Worm (Caenorhabditis elegans) whole organism, early embryonic: ENCODE data around the gene F59E12.3.
"Not testable (repeated sequence)": the region's sequence is repeated elsewhere in the genome, so short reads cannot be mapped to it uniquely, and the experiment has no call there.

Source experiments
- F13C5.2 ChIP-seq: sonication (generic microtip); optimal IDR thresholded peaks from 2 replicates; lab custom pipeline; 2017; ENCODE audit warnings: mild to moderate bottlenecking, missing genetic modification characterization, inconsistent platforms, missing compliant biosample characterization
- aly-1 ChIP-seq: sonication (generic microtip); optimal IDR thresholded peaks from 2 replicates; lab custom pipeline; 2016; ENCODE audit warnings: missing genetic modification characterization, missing compliant biosample characterization
- ama-1 ChIP-seq: fragments of 150-350 bp; optimal IDR thresholded peaks from 2 replicates; lab custom pipeline; 2014
- hmbx-1 ChIP-seq: sonication (generic microtip); optimal IDR thresholded peaks from 2 replicates; lab custom pipeline; 2016; ENCODE audit warnings: mild to moderate bottlenecking, missing genetic modification characterization, missing compliant biosample characterization
- hnd-1 ChIP-seq: sonication (generic microtip); optimal IDR thresholded peaks from 2 replicates; lab custom pipeline; 2016; ENCODE audit warnings: missing genetic modification characterization, missing compliant biosample characterization
- pes-1 ChIP-seq: fragments of 200-800 bp; sonication (Bioruptor generic); IDR thresholded peaks from 2 replicates; pipeline ENCODE4 v1.3.6; 2022; ENCODE audit warnings: missing genetic modification reagents, missing genetic modification characterization, missing compliant biosample characterization
- sea-1 ChIP-seq: fragments of 200-800 bp; sonication (Bioruptor generic); conservative IDR thresholded peaks from 2 replicates; pipeline ENCODE4 v1.3.6; 2022; ENCODE audit warnings: missing genetic modification characterization, missing compliant biosample characterization
- tbx-11 ChIP-seq: fragments of 200-800 bp; sonication (Bioruptor generic); IDR thresholded peaks from 2 replicates; pipeline ENCODE4 v1.3.6; 2022; ENCODE audit warnings: missing genetic modification characterization, missing compliant biosample characterization
- tbx-37 ChIP-seq: fragments of 200-800 bp; sonication (Bioruptor generic); conservative IDR thresholded peaks from 2 replicates; pipeline ENCODE4 v1.3.6; 2022; ENCODE audit warnings: missing genetic modification reagents, missing genetic modification characterization, missing compliant biosample characterization
- tra-4 ChIP-seq: sonication (generic microtip); optimal IDR thresholded peaks from 2 replicates; lab custom pipeline; 2017; ENCODE audit warnings: missing genetic modification characterization, missing compliant biosample characterization

DNA sequence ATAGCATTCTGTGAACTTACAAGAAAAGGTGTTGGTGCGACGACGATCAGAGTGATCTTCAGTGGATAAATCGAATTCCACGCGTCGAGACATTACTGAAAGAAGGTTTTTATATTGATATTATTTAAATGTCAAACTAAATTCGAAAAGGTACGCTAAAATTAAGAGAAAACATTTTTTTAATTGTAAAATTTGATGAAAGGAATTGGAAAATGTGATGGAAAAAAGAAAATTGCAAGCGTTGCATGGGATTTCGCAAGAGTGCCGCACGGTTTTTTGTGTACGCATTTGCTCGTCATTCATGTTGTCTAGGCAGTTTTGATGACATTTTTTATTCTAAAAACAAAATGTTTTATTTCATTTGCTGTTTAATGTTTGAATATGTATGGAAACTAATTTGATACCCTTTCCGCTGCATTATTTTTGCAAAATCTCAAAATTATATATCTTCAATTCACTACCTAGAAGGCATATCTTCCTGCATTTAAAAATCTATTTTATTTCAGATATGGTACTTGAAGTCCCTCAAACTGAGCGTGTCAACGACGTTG is 7.2 kb upstream of the F59E12.3 start, which contains the start of the genes F59E12.6 and npl-4.1:
- not testable (repeated sequence) for TF ChIP-seq tbx-37 (GFP tag; lab: Robert Waterston, UW); tbx-11 (GFP tag; lab: Robert Waterston, UW); ama-1; hnd-1 (tag; lab: Kevin White, UChicago); aly-1 (tag; lab: Kevin White, UChicago); pes-1 (GFP tag; lab: Robert Waterston, UW); sea-1 (GFP tag; lab: Robert Waterston, UW); hmbx-1 (tag; lab: Kevin White, UChicago); F13C5.2 (tag; lab: Kevin White, UChicago); tra-4
